Worm (Caenorhabditis elegans): Measurements from ENCODE around the gene irld-33.

DNA sequence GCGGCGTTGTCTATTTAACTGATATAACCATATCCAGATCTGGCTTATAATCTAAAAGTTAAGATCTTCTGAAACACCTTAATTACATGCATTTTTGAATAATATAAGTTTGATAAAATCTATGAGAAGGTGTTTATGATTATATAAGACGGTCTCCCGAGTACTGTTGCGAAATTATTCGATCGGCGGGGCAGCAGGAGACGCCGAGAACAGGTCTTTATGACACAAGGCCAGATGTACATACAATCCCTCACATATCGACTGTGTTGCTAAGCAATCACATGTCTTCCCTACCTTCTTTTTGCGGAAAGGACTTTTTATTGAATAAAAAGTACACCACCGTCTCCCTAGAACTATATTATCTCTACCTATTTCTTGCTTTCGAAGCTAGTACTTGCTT is 17.7 kb downstream of the irld-33 start, which contains the start of gene fbxb-53:
- TF ChIP-seq Y75B8A.6 (GFP tag; IDR thresholded peaks at IDR 0.05) (no peak), lim-7 (GFP tag; IDR thresholded peaks at IDR 0.05) (no peak), hlh-11 (tag; optimal IDR thresholded peaks at IDR 0.05) (no peak), dpl-1 (GFP tag; optimal IDR thresholded peaks at IDR 0.05) (no peak), unc-39 (tag; optimal IDR thresholded peaks at IDR 0.05) (no peak)

Data from whole organism, L4 larva.